Fruit fly (Drosophila melanogaster) whole organism, prepupa: ENCODE results near the gene Cpr65Ax1.

Experiments used
- CG8119 ChIP-seq: fragments of 200-800 bp; sonication (Bioruptor generic); IDR thresholded peaks from 3 replicates; pipeline ENCODE4 v1.3.6; 2022; ENCODE audit warnings: missing biosample characterization, missing genetic modification characterization
- Met ChIP-seq: fragments of 200-800 bp; sonication (Bioruptor generic); optimal IDR thresholded peaks from 3 replicates; lab custom pipeline; 2016; ENCODE audit warnings: missing biosample characterization, missing genetic modification characterization
- Sox15 ChIP-seq: fragments of 200-800 bp; sonication (Bioruptor generic); optimal IDR thresholded peaks from 3 replicates; lab custom pipeline; 2016; ENCODE audit warnings: missing biosample characterization, missing genetic modification characterization

DNA sequence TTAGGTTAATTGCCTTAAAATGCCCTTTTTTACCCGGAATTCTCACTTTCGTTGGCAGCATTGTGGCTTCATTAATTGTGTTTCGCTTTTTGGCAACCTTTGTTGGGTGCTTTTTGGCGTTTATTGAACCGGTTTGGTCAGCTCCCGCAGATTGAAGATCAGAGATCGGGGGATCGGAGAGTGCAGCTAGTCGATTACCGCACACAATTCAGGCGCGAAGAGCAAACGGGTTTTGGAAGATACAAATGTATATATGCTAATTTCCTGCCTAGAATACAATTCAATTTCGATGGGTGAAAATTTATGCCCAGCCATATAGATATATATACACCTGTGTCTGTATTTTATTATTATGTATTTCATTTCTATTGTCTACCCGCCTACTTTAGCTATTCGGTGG is 6.2 kb downstream of the Cpr65Ax1 start:
- TF ChIP-seq Sox15 (GFP tag; lab: Kevin White, UChicago) (no peak), Met (GFP tag; lab: Kevin White, UChicago) (no peak), CG8119 (GFP tag; lab: Robert Waterston, UW) (no peak)
